Worm (Caenorhabditis elegans) whole organism, early embryonic: ENCODE measurements around the gene Y105C5A.1272.

Source experiments
- B0310.2 ChIP-seq: sonication (generic microtip); optimal IDR thresholded peaks from 2 replicates; lab custom pipeline; 2016; ENCODE audit warnings: mild to moderate bottlenecking, missing genetic modification characterization, missing compliant biosample characterization
- F13C5.2 ChIP-seq: sonication (generic microtip); optimal IDR thresholded peaks from 2 replicates; lab custom pipeline; 2017; ENCODE audit warnings: mild to moderate bottlenecking, missing genetic modification characterization, inconsistent platforms, missing compliant biosample characterization
- aly-1 ChIP-seq: sonication (generic microtip); optimal IDR thresholded peaks from 2 replicates; lab custom pipeline; 2016; ENCODE audit warnings: missing genetic modification characterization, missing compliant biosample characterization
- ama-1 ChIP-seq: fragments of 150-350 bp; optimal IDR thresholded peaks from 2 replicates; lab custom pipeline; 2014
- ceh-13 ChIP-seq: fragments of 200-800 bp; sonication (Bioruptor generic); optimal IDR thresholded peaks from 2 replicates; lab custom pipeline; 2018; ENCODE audit warnings: mild to moderate bottlenecking, missing genetic modification characterization, missing compliant biosample characterization
- ceh-36 ChIP-seq: sonication (generic microtip); optimal IDR thresholded peaks from 2 replicates; lab custom pipeline; 2016; ENCODE audit warnings: missing genetic modification characterization, inconsistent platforms, missing compliant biosample characterization
- ets-7 ChIP-seq: sonication (generic microtip); optimal IDR thresholded peaks from 2 replicates; lab custom pipeline; 2016; ENCODE audit warnings: missing genotype, missing genetic modification characterization, missing compliant biosample characterization
- flt-1 ChIP-seq: fragments of 200-800 bp; sonication (Bioruptor generic); IDR thresholded peaks from 2 replicates; pipeline ENCODE4 v1.3.6; 2022; ENCODE audit warnings: missing genetic modification characterization, missing compliant biosample characterization
- hmbx-1 ChIP-seq: sonication (generic microtip); optimal IDR thresholded peaks from 2 replicates; lab custom pipeline; 2016; ENCODE audit warnings: mild to moderate bottlenecking, missing genetic modification characterization, missing compliant biosample characterization
- hmg-4 ChIP-seq: fragments of 200-800 bp; sonication (Bioruptor generic); optimal IDR thresholded peaks from 2 replicates; lab custom pipeline; 2018; ENCODE audit warnings: mild to moderate bottlenecking, missing genetic modification characterization, missing compliant biosample characterization
- hnd-1 ChIP-seq: sonication (generic microtip); optimal IDR thresholded peaks from 2 replicates; lab custom pipeline; 2016; ENCODE audit warnings: missing genetic modification characterization, missing compliant biosample characterization
- pes-1 ChIP-seq: fragments of 200-800 bp; sonication (Bioruptor generic); IDR thresholded peaks from 2 replicates; pipeline ENCODE4 v1.3.6; 2022; ENCODE audit warnings: missing genetic modification reagents, missing genetic modification characterization, missing compliant biosample characterization
- scrt-1 ChIP-seq: fragments of 200-800 bp; sonication (Bioruptor generic); IDR thresholded peaks from 2 replicates; pipeline ENCODE4 v1.3.6; 2022; ENCODE audit warnings: missing genetic modification characterization, missing compliant biosample characterization
- sea-1 ChIP-seq: fragments of 200-800 bp; sonication (Bioruptor generic); conservative IDR thresholded peaks from 2 replicates; pipeline ENCODE4 v1.3.6; 2022; ENCODE audit warnings: missing genetic modification characterization, missing compliant biosample characterization
- tbx-11 ChIP-seq: fragments of 200-800 bp; sonication (Bioruptor generic); IDR thresholded peaks from 2 replicates; pipeline ENCODE4 v1.3.6; 2022; ENCODE audit warnings: missing genetic modification characterization, missing compliant biosample characterization
- tbx-37 ChIP-seq: fragments of 200-800 bp; sonication (Bioruptor generic); conservative IDR thresholded peaks from 2 replicates; pipeline ENCODE4 v1.3.6; 2022; ENCODE audit warnings: missing genetic modification reagents, missing genetic modification characterization, missing compliant biosample characterization
- tra-4 ChIP-seq: sonication (generic microtip); optimal IDR thresholded peaks from 2 replicates; lab custom pipeline; 2017; ENCODE audit warnings: missing genetic modification characterization, missing compliant biosample characterization

Gene Y105C5A.1272

DNA sequence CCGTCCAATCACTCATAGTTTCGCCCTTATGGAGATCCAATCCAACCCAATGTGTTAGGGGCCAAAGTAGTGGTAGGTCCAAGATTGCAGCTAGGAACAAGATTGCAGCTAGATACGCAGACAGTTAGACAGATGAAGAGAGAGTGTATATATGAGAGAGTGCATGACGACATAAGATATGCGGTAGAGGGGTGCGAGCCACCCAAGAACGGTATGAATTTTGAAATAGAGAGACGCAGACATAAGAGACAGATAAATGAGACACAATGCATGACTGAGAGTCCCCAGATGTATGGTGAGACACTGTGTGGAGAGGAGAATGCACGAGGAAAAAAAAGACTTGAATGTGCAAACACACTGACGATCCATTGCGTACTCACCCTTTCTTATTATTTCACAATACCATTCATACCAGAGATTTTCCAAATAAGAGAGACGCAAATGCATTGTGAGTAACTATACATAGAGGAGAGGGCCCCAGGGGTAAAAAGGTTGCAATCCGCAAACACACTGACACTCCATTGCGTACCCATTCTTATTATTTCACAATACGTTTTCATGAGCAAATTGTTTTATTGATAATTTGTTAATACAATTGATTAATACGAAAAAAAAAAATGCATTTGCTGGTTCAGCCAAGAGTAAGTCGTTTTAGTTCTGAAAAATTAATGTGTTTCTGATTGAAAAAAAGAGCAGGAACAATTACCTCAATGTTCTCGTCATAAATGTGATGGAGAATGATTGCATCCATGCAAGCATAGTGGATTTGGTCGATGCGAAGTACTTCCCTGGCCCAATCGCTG, at the start of gene Y105C5A.1272, which contains the start of gene Y105C5A.1268:
Gene Y105C5A.1272 (plus strand): TSS at position 575 of the 803 bp plus-strand sequence.
Gene Y105C5A.1268 (minus strand): TSS at position 51 of the 803 bp plus-strand sequence.
- peak; percentile 62 for TF ChIP-seq hmg-4 (GFP tag; lab: Kevin White, UChicago)
- peak; percentile 51 for TF ChIP-seq F13C5.2 (tag; lab: Kevin White, UChicago)

ce11 chrIV:15604194-15604593, 42.6 kb upstream of the Y105C5A.1272 start:
- no peak for TF ChIP-seq tbx-37 (GFP tag; lab: Robert Waterston, UW)
- TF ChIP-seq ama-1 (lab: Kevin White, UChicago) = no peak
- no peak for TF ChIP-seq F13C5.2 (tag; lab: Kevin White, UChicago)
- TF ChIP-seq tbx-11 = no peak
- no peak for TF ChIP-seq ceh-36 (tag; lab: Kevin White, UChicago)
- no peak for TF ChIP-seq flt-1 (GFP tag; lab: Robert Waterston, UW)
- no peak for TF ChIP-seq hmbx-1 (tag; lab: Kevin White, UChicago)
- TF ChIP-seq aly-1 = no peak
- TF ChIP-seq ceh-13 (GFP tag; lab: Kevin White, UChicago) = no peak
- TF ChIP-seq ets-7 (tag; lab: Kevin White, UChicago) = no peak

DNA sequence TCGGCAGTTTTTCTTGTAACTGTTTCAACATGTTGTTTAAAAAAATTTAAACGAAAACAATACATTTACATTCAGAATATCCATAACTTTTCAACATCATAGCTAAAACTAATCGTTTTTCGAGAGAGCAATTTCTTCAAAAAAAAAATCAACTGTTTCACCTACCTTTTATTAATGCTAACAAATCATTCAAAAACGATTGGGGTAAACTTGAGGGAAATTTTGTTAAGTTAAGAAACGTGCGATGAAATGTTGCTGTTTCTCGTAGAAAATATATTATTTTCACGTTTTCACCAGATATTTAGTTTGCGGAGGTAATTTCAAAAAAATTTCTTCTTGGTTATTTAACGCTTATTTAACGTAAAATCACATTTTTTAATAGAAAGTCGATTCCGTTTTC, 40.4 kb upstream of the Y105C5A.1272 start:
- TF ChIP-seq tra-4 (tag; lab: Kevin White, UChicago) (no peak), sea-1 (GFP tag; lab: Robert Waterston, UW) (no peak), hnd-1 (tag; lab: Kevin White, UChicago) (no peak), scrt-1 (GFP tag; lab: Robert Waterston, UW) (no peak), tbx-37 (GFP tag; lab: Robert Waterston, UW) (no peak), B0310.2 (tag; lab: Kevin White, UChicago) (no peak), pes-1 (no peak), tbx-11 (no peak)

DNA sequence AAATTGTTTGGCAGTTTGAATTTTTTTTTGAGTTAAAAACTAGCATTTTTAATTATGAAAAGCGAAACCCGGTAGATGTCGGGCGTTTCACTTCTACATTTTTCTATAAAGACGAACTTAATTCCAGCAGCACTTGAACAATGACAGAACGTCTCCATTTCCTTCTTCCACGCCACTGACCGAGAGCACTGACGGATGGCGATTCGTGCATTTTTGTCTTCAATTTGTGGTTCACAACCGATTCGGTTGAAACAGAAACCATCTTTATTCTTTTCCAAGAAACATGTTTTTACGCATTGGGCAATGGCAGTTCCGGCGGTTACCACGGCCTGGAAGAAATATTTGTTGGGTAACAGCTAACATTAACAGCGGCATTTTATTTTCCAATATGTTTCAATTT, 33.7 kb upstream of the Y105C5A.1272 start:
- TF ChIP-seq flt-1 (GFP tag; lab: Robert Waterston, UW) (no peak), hnd-1 (tag; lab: Kevin White, UChicago) (no peak), hmbx-1 (tag; lab: Kevin White, UChicago) (no peak), ama-1 (lab: Kevin White, UChicago) (no peak), tra-4 (tag; lab: Kevin White, UChicago) (no peak), ets-7 (tag; lab: Kevin White, UChicago) (no peak), B0310.2 (tag; lab: Kevin White, UChicago) (no peak), hmg-4 (GFP tag; lab: Kevin White, UChicago) (no peak), aly-1 (no peak), ceh-13 (GFP tag; lab: Kevin White, UChicago) (no peak), tbx-11 (no peak), ceh-36 (tag; lab: Kevin White, UChicago) (no peak), sea-1 (GFP tag; lab: Robert Waterston, UW) (no peak), F13C5.2 (tag; lab: Kevin White, UChicago) (no peak), pes-1 (no peak), tbx-37 (GFP tag; lab: Robert Waterston, UW) (no peak)

ce11 chrIV:15616971-15617370, 29.8 kb upstream of the Y105C5A.1272 start, which contains the start of gene Y105C5A.8:
Y105C5A.8 (minus strand) TSS chrIV:15617071.
- TF ChIP-seq flt-1 (GFP tag; lab: Robert Waterston, UW) = no peak
- TF ChIP-seq scrt-1 (GFP tag; lab: Robert Waterston, UW) = no peak
- TF ChIP-seq hmg-4 (GFP tag; lab: Kevin White, UChicago) = no peak
- TF ChIP-seq hmbx-1 (tag; lab: Kevin White, UChicago) = no peak
- TF ChIP-seq sea-1 (GFP tag; lab: Robert Waterston, UW) = no peak
- no peak for TF ChIP-seq F13C5.2 (tag; lab: Kevin White, UChicago)
- no peak for TF ChIP-seq pes-1
- TF ChIP-seq B0310.2 (tag; lab: Kevin White, UChicago) = no peak
- no peak for TF ChIP-seq tbx-11
- no peak for TF ChIP-seq tra-4 (tag; lab: Kevin White, UChicago)
- TF ChIP-seq tbx-37 (GFP tag; lab: Robert Waterston, UW) = no peak
- no peak for TF ChIP-seq ceh-36 (tag; lab: Kevin White, UChicago)
- TF ChIP-seq aly-1 = no peak
- TF ChIP-seq ama-1 (lab: Kevin White, UChicago) = no peak
- TF ChIP-seq ets-7 (tag; lab: Kevin White, UChicago) = no peak
- TF ChIP-seq ceh-13 (GFP tag; lab: Kevin White, UChicago) = no peak
- TF ChIP-seq hnd-1 (tag; lab: Kevin White, UChicago) = no peak

DNA sequence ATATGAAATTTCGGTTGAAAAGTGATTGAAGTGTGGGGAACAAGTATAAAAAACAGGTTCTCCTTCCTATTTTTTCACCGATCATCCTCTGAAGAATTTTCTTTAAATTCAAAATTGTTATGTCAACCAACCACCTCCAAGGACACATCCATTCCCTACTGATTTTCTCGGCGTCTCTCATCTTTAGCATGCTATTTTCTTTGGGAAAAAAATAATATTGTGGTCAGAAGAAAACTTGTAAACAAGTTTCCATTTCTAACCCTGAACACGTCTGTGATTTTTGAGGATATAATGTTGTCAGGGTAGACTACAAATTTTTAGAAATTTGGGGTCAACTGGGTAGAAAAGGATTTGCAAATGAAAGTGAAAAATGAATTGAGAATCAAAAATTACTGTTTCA, 29.1 kb upstream of the Y105C5A.1272 start:
- no peak for TF ChIP-seq sea-1 (GFP tag; lab: Robert Waterston, UW)
- no peak for TF ChIP-seq ceh-36 (tag; lab: Kevin White, UChicago)
- no peak for TF ChIP-seq ceh-13 (GFP tag; lab: Kevin White, UChicago)
- no peak for TF ChIP-seq scrt-1 (GFP tag; lab: Robert Waterston, UW)
- no peak for TF ChIP-seq hmbx-1 (tag; lab: Kevin White, UChicago)
- TF ChIP-seq ama-1 (lab: Kevin White, UChicago) = no peak
- TF ChIP-seq F13C5.2 (tag; lab: Kevin White, UChicago) = no peak
- TF ChIP-seq flt-1 (GFP tag; lab: Robert Waterston, UW) = no peak
- TF ChIP-seq hmg-4 (GFP tag; lab: Kevin White, UChicago) = no peak
- no peak for TF ChIP-seq pes-1
- no peak for TF ChIP-seq ets-7 (tag; lab: Kevin White, UChicago)
- no peak for TF ChIP-seq tra-4 (tag; lab: Kevin White, UChicago)

ce11 chrIV:15631217-15631616, 15.6 kb upstream of the Y105C5A.1272 start, which contains the start of gene Y105C5A.9:
Y105C5A.9 (plus strand) TSS chrIV:15631517.
- TF ChIP-seq hmg-4 (GFP tag; lab: Kevin White, UChicago) = no peak
- TF ChIP-seq tbx-37 (GFP tag; lab: Robert Waterston, UW) = no peak
- no peak for TF ChIP-seq B0310.2 (tag; lab: Kevin White, UChicago)
- TF ChIP-seq hnd-1 (tag; lab: Kevin White, UChicago) = no peak
- no peak for TF ChIP-seq scrt-1 (GFP tag; lab: Robert Waterston, UW)
- no peak for TF ChIP-seq hmbx-1 (tag; lab: Kevin White, UChicago)
- no peak for TF ChIP-seq sea-1 (GFP tag; lab: Robert Waterston, UW)
- no peak for TF ChIP-seq ama-1 (lab: Kevin White, UChicago)
- TF ChIP-seq flt-1 (GFP tag; lab: Robert Waterston, UW) = no peak
- TF ChIP-seq tbx-11 = no peak
- TF ChIP-seq ceh-36 (tag; lab: Kevin White, UChicago) = no peak
- no peak for TF ChIP-seq ceh-13 (GFP tag; lab: Kevin White, UChicago)
- no peak for TF ChIP-seq F13C5.2 (tag; lab: Kevin White, UChicago)
- no peak for TF ChIP-seq ets-7 (tag; lab: Kevin White, UChicago)
- no peak for TF ChIP-seq tra-4 (tag; lab: Kevin White, UChicago)
- no peak for TF ChIP-seq aly-1
- TF ChIP-seq pes-1 = no peak
